Worm (Caenorhabditis elegans) whole organism, mixed stage, embryonic: ENCODE measurements around the gene F43C11.4.

ENCODE experiments used
- M03D4.4 ChIP-seq: sonication (generic microtip); optimal IDR thresholded peaks from 2 replicates; lab custom pipeline; 2017; ENCODE audit warnings: mild to moderate bottlenecking, missing genetic modification characterization, missing compliant biosample characterization
- bed-3 ChIP-seq: fragments of 200-800 bp; sonication (Bioruptor generic); optimal IDR thresholded peaks from 3 replicates; lab custom pipeline; 2018; ENCODE audit warnings: mild to moderate bottlenecking, missing genetic modification characterization, moderate library complexity, missing compliant biosample characterization
- ceh-39 ChIP-seq: fragments of 150-350 bp; optimal IDR thresholded peaks from 2 replicates; lab custom pipeline; 2014; ENCODE audit warnings: missing biosample characterization, missing genetic modification characterization
- ceh-43 ChIP-seq: fragments of 200-800 bp; sonication (Bioruptor generic); optimal IDR thresholded peaks from 2 replicates; lab custom pipeline; 2018; ENCODE audit warnings: mild to moderate bottlenecking, missing genetic modification characterization, moderate library complexity, missing compliant biosample characterization
- ceh-83 ChIP-seq: fragments of 200-800 bp; sonication (Bioruptor generic); optimal IDR thresholded peaks from 2 replicates; lab custom pipeline; 2018; ENCODE audit warnings: mild to moderate bottlenecking, missing genetic modification characterization, missing compliant biosample characterization
- drap-1 ChIP-seq: fragments of 200-800 bp; sonication (Bioruptor generic); optimal IDR thresholded peaks from 3 replicates; lab custom pipeline; 2018; ENCODE audit warnings: mild to moderate bottlenecking, missing genetic modification characterization, missing compliant biosample characterization
- elt-1 ChIP-seq: sonication (generic microtip); optimal IDR thresholded peaks from 2 replicates; lab custom pipeline; 2017; ENCODE audit warnings: missing genetic modification characterization, mild to moderate bottlenecking, missing compliant biosample characterization, antibody characterized with exemption, moderate library complexity, borderline replicate concordance; ENCODE audit not compliant: insufficient read depth
- elt-3 ChIP-seq: fragments of 150-350 bp; optimal IDR thresholded peaks from 2 replicates; lab custom pipeline; 2014; ENCODE audit warnings: missing biosample characterization, missing genetic modification characterization
- ham-2 ChIP-seq: fragments of 200-800 bp; sonication (Bioruptor generic); optimal IDR thresholded peaks from 2 replicates; lab custom pipeline; 2018; ENCODE audit warnings: mild to moderate bottlenecking, missing genetic modification characterization, missing compliant biosample characterization
- hlh-1 ChIP-seq: fragments of 150-350 bp; optimal IDR thresholded peaks from 2 replicates; lab custom pipeline; 2014; ENCODE audit warnings: missing biosample characterization, missing genetic modification reagents, missing genetic modification characterization
- lin-13 ChIP-seq: fragments of 150-350 bp; optimal IDR thresholded peaks from 2 replicates; lab custom pipeline; 2014; ENCODE audit warnings: missing biosample characterization, missing genetic modification characterization
- lin-32 ChIP-seq: fragments of 200-800 bp; sonication (Bioruptor generic); optimal IDR thresholded peaks from 2 replicates; lab custom pipeline; 2018; ENCODE audit warnings: mild to moderate bottlenecking, missing genetic modification characterization, missing compliant biosample characterization
- lsy-2 ChIP-seq: fragments of 150-350 bp; optimal IDR thresholded peaks from 2 replicates; lab custom pipeline; 2014; ENCODE audit warnings: missing biosample characterization, missing genetic modification characterization
- mab-5 ChIP-seq: fragments of 150-350 bp; optimal IDR thresholded peaks from 2 replicates; lab custom pipeline; 2014; ENCODE audit warnings: missing biosample characterization, missing genetic modification characterization
- mep-1 ChIP-seq: fragments of 150-350 bp; optimal IDR thresholded peaks from 2 replicates; lab custom pipeline; 2017; ENCODE audit warnings: missing biosample characterization, missing genetic modification reagents, missing genetic modification characterization, inconsistent platforms
- mls-2 ChIP-seq: sonication (generic microtip); optimal IDR thresholded peaks from 2 replicates; lab custom pipeline; 2016; ENCODE audit warnings: mild to moderate bottlenecking, missing genetic modification characterization, moderate library complexity, missing compliant biosample characterization
- nhr-12 ChIP-seq: fragments of 150-350 bp; optimal IDR thresholded peaks from 2 replicates; lab custom pipeline; 2014; ENCODE audit warnings: missing biosample characterization, missing genetic modification characterization
- nhr-2 ChIP-seq: fragments of 150-350 bp; optimal IDR thresholded peaks from 2 replicates; lab custom pipeline; 2014; ENCODE audit warnings: missing biosample characterization, missing genetic modification characterization
- nhr-237 ChIP-seq: fragments of 150-350 bp; optimal IDR thresholded peaks from 2 replicates; lab custom pipeline; 2014; ENCODE audit warnings: missing biosample characterization, missing genetic modification characterization
- nhr-28 ChIP-seq: fragments of 150-350 bp; optimal IDR thresholded peaks from 2 replicates; lab custom pipeline; 2014; ENCODE audit warnings: missing biosample characterization, missing genetic modification characterization
- nhr-76 ChIP-seq: sonication (generic microtip); optimal IDR thresholded peaks from 2 replicates; lab custom pipeline; 2017; ENCODE audit warnings: missing biosample characterization, missing genetic modification characterization
- pha-4 ChIP-seq: fragments of 150-350 bp; optimal IDR thresholded peaks from 2 replicates; lab custom pipeline; 2018; ENCODE audit warnings: missing biosample characterization, missing genetic modification reagents, missing genetic modification characterization
- snpc-4 ChIP-seq: fragments of 150-350 bp; optimal IDR thresholded peaks from 2 replicates; lab custom pipeline; 2014; ENCODE audit warnings: missing biosample characterization, missing genetic modification characterization
- sptf-1 ChIP-seq: sonication (generic microtip); optimal IDR thresholded peaks from 2 replicates; lab custom pipeline; 2017; ENCODE audit warnings: mild to moderate bottlenecking, missing genetic modification characterization, moderate library complexity, missing compliant biosample characterization
- tbx-8 ChIP-seq: fragments of 200-800 bp; sonication (Bioruptor generic); optimal IDR thresholded peaks from 2 replicates; lab custom pipeline; 2018; ENCODE audit warnings: mild to moderate bottlenecking, missing genetic modification characterization, moderate library complexity, missing compliant biosample characterization
- unc-120 ChIP-seq: sonication (generic microtip); optimal IDR thresholded peaks from 2 replicates; lab custom pipeline; 2017; ENCODE audit warnings: missing genetic modification characterization, missing compliant biosample characterization; ENCODE audit not compliant: poor library complexity, severe bottlenecking
- unc-39 ChIP-seq: fragments of 150-350 bp; optimal IDR thresholded peaks from 2 replicates; lab custom pipeline; 2014; ENCODE audit warnings: missing biosample characterization, missing genetic modification characterization
- unc-62 ChIP-seq: fragments of 150-350 bp; optimal IDR thresholded peaks from 2 replicates; lab custom pipeline; 2014; ENCODE audit warnings: missing biosample characterization, missing genetic modification reagents, missing genetic modification characterization
- zip-8 ChIP-seq: fragments of 150-350 bp; optimal IDR thresholded peaks from 2 replicates; lab custom pipeline; 2014; ENCODE audit warnings: missing biosample characterization, missing genetic modification characterization
- ztf-11 ChIP-seq: fragments of 150-350 bp; optimal IDR thresholded peaks from 2 replicates; lab custom pipeline; 2014; ENCODE audit warnings: missing biosample characterization, missing genetic modification characterization

The F43C11.4 gene

ce11 chrII:2393821-2394220 lies 47.0 kb downstream of the F43C11.4 start, which contains the start of gene F16G10.11:
Gene F16G10.11 (minus strand): TSS chrII:2393921.
- TF ChIP-seq mab-5 (tag; lab: Kevin White, UChicago), result no peak
- no peak for TF ChIP-seq bed-3 (GFP tag; lab: Kevin White, UChicago)
- no peak for TF ChIP-seq elt-3 (tag; lab: Kevin White, UChicago)
- TF ChIP-seq lin-13, result no peak
- TF ChIP-seq nhr-2, result no peak
- TF ChIP-seq pha-4, result no peak
- TF ChIP-seq ceh-39 (tag; lab: Kevin White, UChicago), result no peak
- TF ChIP-seq ham-2 (GFP tag; lab: Kevin White, UChicago), result no peak
- TF ChIP-seq ceh-83 (GFP tag; lab: Kevin White, UChicago), result no peak
- no peak for TF ChIP-seq nhr-237
- TF ChIP-seq ztf-11 (tag; lab: Kevin White, UChicago), result no peak
- no peak for TF ChIP-seq mls-2
- no peak for TF ChIP-seq nhr-12 (tag; lab: Kevin White, UChicago)

- TF ChIP-seq hlh-1 (tag; lab: Kevin White, UChicago), result no peak
- no peak for TF ChIP-seq lin-32 (GFP tag; lab: Kevin White, UChicago)
- TF ChIP-seq zip-8 (tag; lab: Kevin White, UChicago), result no peak
- no peak for TF ChIP-seq unc-62 (GFP tag; lab: Kevin White, UChicago)
- TF ChIP-seq nhr-76 (tag; lab: Kevin White, UChicago), result no peak
- no peak for TF ChIP-seq lin-13
- no peak for TF ChIP-seq mep-1 (tag; lab: Kevin White, UChicago)
- no peak for TF ChIP-seq M03D4.4
- no peak for TF ChIP-seq elt-1 (tag; lab: Kevin White, UChicago)
- TF ChIP-seq elt-3 (tag; lab: Kevin White, UChicago), result no peak
- no peak for TF ChIP-seq drap-1 (GFP tag; lab: Kevin White, UChicago)
- no peak for TF ChIP-seq ztf-11 (tag; lab: Kevin White, UChicago)
- no peak for TF ChIP-seq mab-5 (tag; lab: Kevin White, UChicago)
- no peak for TF ChIP-seq unc-120 (tag; lab: Kevin White, UChicago)
- no peak for TF ChIP-seq bed-3 (GFP tag; lab: Kevin White, UChicago)
- TF ChIP-seq snpc-4 (tag; lab: Kevin White, UChicago), result no peak
Observed at ce11 chrII:2395864-2396263, 49.1 kb downstream of the F43C11.4 start, which contains the start of gene F16G10.13. Gene F16G10.13 (minus strand): TSS chrII:2395964.

- TF ChIP-seq snpc-4 (tag; lab: Kevin White, UChicago), result no peak
- no peak for TF ChIP-seq nhr-12 (tag; lab: Kevin White, UChicago)
- no peak for TF ChIP-seq pha-4
- TF ChIP-seq sptf-1 (tag; lab: Kevin White, UChicago), result no peak
- no peak for TF ChIP-seq lsy-2
- TF ChIP-seq unc-39 (tag; lab: Kevin White, UChicago), result no peak
- TF ChIP-seq drap-1 (GFP tag; lab: Kevin White, UChicago), result no peak
- no peak for TF ChIP-seq nhr-28
- no peak for TF ChIP-seq mep-1 (tag; lab: Kevin White, UChicago)
- no peak for TF ChIP-seq mls-2
- TF ChIP-seq ceh-39 (tag; lab: Kevin White, UChicago), result no peak
- no peak for TF ChIP-seq nhr-237
- no peak for TF ChIP-seq elt-1 (tag; lab: Kevin White, UChicago)
- no peak for TF ChIP-seq ceh-43
- no peak for TF ChIP-seq tbx-8 (GFP tag; lab: Kevin White, UChicago)
- TF ChIP-seq ztf-11 (tag; lab: Kevin White, UChicago), result no peak
- TF ChIP-seq hlh-1 (tag; lab: Kevin White, UChicago), result no peak
Observed at ce11 chrII:2398884-2399283, 52.1 kb downstream of the F43C11.4 start, which contains the start of gene F16G10.14. Gene F16G10.14 (minus strand): TSS chrII:2398984.
